Worm (Caenorhabditis elegans) whole organism, L1 larva: ENCODE measurements around the gene ZC168.2.

Source experiments
- C16A3.4 ChIP-seq: fragments of 150-350 bp; optimal IDR thresholded peaks from 2 replicates; lab custom pipeline; 2014; ENCODE audit warnings: missing biosample characterization, missing genetic modification characterization
- C34B4.2 ChIP-seq: sonication (generic microtip); optimal IDR thresholded peaks from 2 replicates; lab custom pipeline; 2017; ENCODE audit warnings: mild to moderate bottlenecking, missing genetic modification characterization, missing compliant biosample characterization
- F16B12.6 ChIP-seq: fragments of 150-350 bp; optimal IDR thresholded peaks from 2 replicates; lab custom pipeline; 2014; ENCODE audit warnings: missing biosample characterization, missing genetic modification characterization
- Y116A8C.19 ChIP-seq: sonication (generic microtip); optimal IDR thresholded peaks from 2 replicates; lab custom pipeline; 2016; ENCODE audit warnings: missing compliant biosample characterization, missing genetic modification characterization, borderline replicate concordance
- aha-1 ChIP-seq: fragments of 150-350 bp; optimal IDR thresholded peaks from 2 replicates; lab custom pipeline; 2014; ENCODE audit warnings: missing biosample characterization, missing genetic modification characterization
- ceh-63 ChIP-seq: fragments of 200-800 bp; sonication (Bioruptor generic); optimal IDR thresholded peaks from 2 replicates; lab custom pipeline; 2018; ENCODE audit warnings: mild to moderate bottlenecking, missing genetic modification characterization, missing compliant biosample characterization
- ceh-90 ChIP-seq: sonication (generic microtip); optimal IDR thresholded peaks from 2 replicates; lab custom pipeline; 2016; ENCODE audit warnings: missing genetic modification characterization, missing compliant biosample characterization
- dpl-1 ChIP-seq, 3 experiments: fragments of 150-350 bp in 2 of 3; sonication (generic microtip) in 1 of 3; optimal IDR thresholded peaks; 2 replicates each; lab custom pipeline; 2014 to 2017; ENCODE audit warnings: missing biosample characterization in 3 of 3, missing genetic modification characterization in 3 of 3, missing genetic modification reagents in 3 of 3
- dsc-1 ChIP-seq: sonication (generic microtip); optimal IDR thresholded peaks from 2 replicates; lab custom pipeline; 2016; ENCODE audit warnings: mild to moderate bottlenecking, missing genetic modification characterization, missing compliant biosample characterization
- efl-1 ChIP-seq, 4 experiments: fragments of 150-350 bp; optimal IDR thresholded peaks in 3 of 4; peaks in 1 of 4; 1 replicate in 1 of 4; 2 replicates in 3 of 4; lab custom pipeline; 2014; ENCODE audit warnings: missing biosample characterization in 2 of 4, missing genetic modification characterization in 2 of 4, missing genetic modification reagents in 2 of 4
- fkh-8 ChIP-seq: sonication (generic microtip); optimal IDR thresholded peaks from 2 replicates; lab custom pipeline; 2016; ENCODE audit warnings: mild to moderate bottlenecking, missing genetic modification characterization, missing compliant biosample characterization
- grh-1 ChIP-seq: fragments of 200-800 bp; sonication (Bioruptor generic); IDR thresholded peaks from 2 replicates; pipeline ENCODE4 v1.3.6; 2022; ENCODE audit warnings: missing genetic modification reagents, missing genetic modification characterization, missing compliant biosample characterization
- hpl-2 ChIP-seq: fragments of 150-350 bp; optimal IDR thresholded peaks from 2 replicates; lab custom pipeline; 2014; ENCODE audit warnings: missing biosample characterization, missing genetic modification reagents, missing genetic modification characterization
- irx-1 ChIP-seq: sonication (generic microtip); optimal IDR thresholded peaks from 2 replicates; lab custom pipeline; 2016; ENCODE audit warnings: missing genetic modification characterization, missing compliant biosample characterization
- jun-1 ChIP-seq: fragments of 150-350 bp; optimal IDR thresholded peaks from 2 replicates; lab custom pipeline; 2014; ENCODE audit warnings: missing biosample characterization, missing genetic modification reagents, missing genetic modification characterization
- lin-14 ChIP-seq: fragments of 200-800 bp; sonication (Bioruptor generic); optimal IDR thresholded peaks from 2 replicates; lab custom pipeline; 2018; ENCODE audit warnings: mild to moderate bottlenecking, missing genetic modification characterization, moderate library complexity, missing compliant biosample characterization
- lin-15B ChIP-seq: fragments of 150-350 bp; sonication (generic microtip); optimal IDR thresholded peaks from 3 replicates; lab custom pipeline; 2014; ENCODE audit warnings: missing biosample characterization, missing genetic modification characterization
- lin-35 ChIP-seq, 2 experiments: fragments of 150-350 bp; optimal IDR thresholded peaks; 2 replicates each; lab custom pipeline; 2014; ENCODE audit warnings: missing biosample characterization in 2 of 2, missing genetic modification characterization in 2 of 2, missing genetic modification reagents in 2 of 2
- lir-3 ChIP-seq: sonication (generic microtip); optimal IDR thresholded peaks from 2 replicates; lab custom pipeline; 2016; ENCODE audit warnings: mild to moderate bottlenecking, missing genetic modification characterization, moderate library complexity, missing compliant biosample characterization; ENCODE audit not compliant: poor library complexity
- lsy-2 ChIP-seq, 2 experiments: fragments of 150-350 bp; optimal IDR thresholded peaks; 2 replicates each; lab custom pipeline; 2014; ENCODE audit warnings: missing biosample characterization in 2 of 2, missing genetic modification characterization in 2 of 2
- mab-9 ChIP-seq: fragments of 200-800 bp; sonication (Bioruptor generic); IDR thresholded peaks from 2 replicates; pipeline ENCODE4 v1.3.6; 2022; ENCODE audit warnings: missing genetic modification reagents, missing genetic modification characterization, missing compliant biosample characterization
- mdl-1 ChIP-seq, 2 experiments: fragments of 150-350 bp; optimal IDR thresholded peaks; 2 replicates each; lab custom pipeline; 2014 to 2017; ENCODE audit warnings: missing biosample characterization in 2 of 2, missing genetic modification characterization in 2 of 2, inconsistent platforms in 1 of 2
- mef-2 ChIP-seq: fragments of 150-350 bp; optimal IDR thresholded peaks from 2 replicates; lab custom pipeline; 2014; ENCODE audit warnings: missing biosample characterization, missing genetic modification characterization
- nhr-19 ChIP-seq: fragments of 200-800 bp; sonication (Bioruptor generic); conservative IDR thresholded peaks from 2 replicates; pipeline ENCODE4 v1.3.6; 2022; ENCODE audit warnings: missing genetic modification characterization, missing compliant biosample characterization
- nhr-77 ChIP-seq: fragments of 150-350 bp; optimal IDR thresholded peaks from 2 replicates; lab custom pipeline; 2014; ENCODE audit warnings: missing biosample characterization, missing genetic modification characterization
- nhr-84 ChIP-seq: sonication (generic microtip); optimal IDR thresholded peaks from 2 replicates; lab custom pipeline; 2017; ENCODE audit warnings: missing biosample characterization, missing genetic modification characterization
- nhr-85 ChIP-seq: sonication (generic microtip); peaks from one replicate; lab custom pipeline; 2016; ENCODE audit warnings: missing genetic modification characterization, inconsistent platforms, missing compliant biosample characterization
- nhr-90 ChIP-seq: sonication (generic microtip); optimal IDR thresholded peaks from 2 replicates; lab custom pipeline; 2016; ENCODE audit warnings: mild to moderate bottlenecking, missing genetic modification characterization, missing compliant biosample characterization; ENCODE audit not compliant: poor library complexity
- pqm-1 ChIP-seq: sonication (generic microtip); optimal IDR thresholded peaks from 3 replicates; lab custom pipeline; 2017; ENCODE audit warnings: missing biosample characterization, missing genetic modification characterization
- rnt-1 ChIP-seq: sonication (generic microtip); optimal IDR thresholded peaks from 2 replicates; lab custom pipeline; 2016; ENCODE audit warnings: mild to moderate bottlenecking, missing genetic modification characterization, moderate library complexity, missing compliant biosample characterization
- snu-23 ChIP-seq: sonication (generic microtip); optimal IDR thresholded peaks from 2 replicates; lab custom pipeline; 2016; ENCODE audit warnings: missing genetic modification characterization, missing compliant biosample characterization
- sup-37 ChIP-seq: fragments of 200-800 bp; sonication (Bioruptor generic); optimal IDR thresholded peaks from 2 replicates; lab custom pipeline; 2018; ENCODE audit warnings: mild to moderate bottlenecking, missing genetic modification characterization, missing compliant biosample characterization
- swsn-7 ChIP-seq: sonication (generic microtip); optimal IDR thresholded peaks from 2 replicates; lab custom pipeline; 2016; ENCODE audit warnings: missing genetic modification characterization, missing compliant biosample characterization
- unc-130 ChIP-seq: fragments of 150-350 bp; optimal IDR thresholded peaks from 2 replicates; lab custom pipeline; 2017; ENCODE audit warnings: missing biosample characterization, missing genetic modification characterization, inconsistent platforms
- unc-86 ChIP-seq: sonication (generic microtip); optimal IDR thresholded peaks from 2 replicates; lab custom pipeline; 2016; ENCODE audit warnings: missing genetic modification characterization, missing compliant biosample characterization

The ZC168.2 gene

ce11 chrIV:10766071-10766470, 38.2 kb downstream of the ZC168.2 start:
- TF ChIP-seq efl-1 (optimal IDR thresholded peaks at IDR 0.05; lab: Kevin White, UChicago) (no peak), efl-1 (GFP tag; optimal IDR thresholded peaks at IDR 0.05 in 1 of 2; lab: Kevin White, UChicago) (peak in 1 of 2 experiments; percentile 4), snu-23 (GFP tag; lab: Kevin White, UChicago) (no peak), nhr-84 (tag; lab: Kevin White, UChicago) (no peak), jun-1 (tag; lab: Kevin White, UChicago) (no peak), aha-1 (no peak), sup-37 (GFP tag; lab: Kevin White, UChicago) (no peak), pqm-1 (no peak)

- TF ChIP-seq dpl-1 (GFP tag; optimal IDR thresholded peaks at IDR 0.05; lab: Kevin White, UChicago) (peak in 2 of 3 experiments; percentile 40 to 58), unc-86 (tag; lab: Kevin White, UChicago) (no peak), unc-130 (tag; lab: Kevin White, UChicago) (no peak), efl-1 (optimal IDR thresholded peaks at IDR 0.05; lab: Kevin White, UChicago) (peak in 1 of 2 experiments; percentile 42), efl-1 (GFP tag; optimal IDR thresholded peaks at IDR 0.05 in 1 of 2; lab: Kevin White, UChicago) (peak; percentile 61 to 93), lin-14 (GFP tag; lab: Kevin White, UChicago) (peak; percentile 19), rnt-1 (tag; lab: Kevin White, UChicago) (peak; percentile 23), lsy-2 (tag; optimal IDR thresholded peaks at IDR 0.05; lab: Kevin White, UChicago) (peak in 1 of 2 experiments; percentile 18), lin-35 (GFP tag; optimal IDR thresholded peaks at IDR 0.05; lab: Kevin White, UChicago) (peak; percentile 1 to 44)
- TF ChIP-seq, all 84 proteins: peak for 6
These were observed 40.4 kb downstream of the ZC168.2 start, which contains the start of gene T25B9.8 for ce11 chrIV:10768146-10768636. Gene T25B9.8 (minus strand): TSS chrIV:10768196.

ce11 chrIV:10769353-10769752, 41.5 kb downstream of the ZC168.2 start, which contains the start of gene T25B9.9:
Gene T25B9.9 (plus strand): TSS chrIV:10769653.
- TF ChIP-seq unc-86 (tag; lab: Kevin White, UChicago): no peak
- TF ChIP-seq hpl-2 (GFP tag; lab: Kevin White, UChicago): no peak
- TF ChIP-seq lin-15B: no peak
- no peak for TF ChIP-seq mef-2
- TF ChIP-seq nhr-19 (GFP tag; lab: Robert Waterston, UW): no peak
- no peak for TF ChIP-seq lir-3 (tag; lab: Kevin White, UChicago)
- no peak for TF ChIP-seq lin-35 (GFP tag; optimal IDR thresholded peaks at IDR 0.05; lab: Kevin White, UChicago)
- TF ChIP-seq dsc-1 (tag; lab: Kevin White, UChicago): no peak
- TF ChIP-seq ceh-63 (GFP tag; lab: Kevin White, UChicago): no peak
- TF ChIP-seq mdl-1 (tag; optimal IDR thresholded peaks at IDR 0.05; lab: Kevin White, UChicago): no peak
- TF ChIP-seq ceh-90: no peak
- TF ChIP-seq F16B12.6 (tag; lab: Kevin White, UChicago): no peak
- no peak for TF ChIP-seq grh-1
- no peak for TF ChIP-seq nhr-77 (tag; lab: Kevin White, UChicago)
- TF ChIP-seq mab-9 (GFP tag; lab: Robert Waterston, UW): no peak
- TF ChIP-seq fkh-8: no peak
- no peak for TF ChIP-seq C34B4.2 (tag; lab: Kevin White, UChicago)
- TF ChIP-seq nhr-84 (tag; lab: Kevin White, UChicago): no peak
- TF ChIP-seq swsn-7 (tag; lab: Kevin White, UChicago): no peak

- TF ChIP-seq unc-86 (tag; lab: Kevin White, UChicago): no peak
- no peak for TF ChIP-seq aha-1
- no peak for TF ChIP-seq nhr-90 (tag; lab: Kevin White, UChicago)
- no peak for TF ChIP-seq C16A3.4 (tag; lab: Kevin White, UChicago)
- TF ChIP-seq swsn-7 (tag; lab: Kevin White, UChicago): no peak
- no peak for TF ChIP-seq jun-1 (tag; lab: Kevin White, UChicago)
- TF ChIP-seq nhr-85: no peak
- no peak for TF ChIP-seq hpl-2 (GFP tag; lab: Kevin White, UChicago)
- TF ChIP-seq irx-1 (tag; lab: Kevin White, UChicago): no peak
- no peak for TF ChIP-seq lin-14 (GFP tag; lab: Kevin White, UChicago)
- TF ChIP-seq Y116A8C.19: no peak
- TF ChIP-seq mdl-1 (tag; optimal IDR thresholded peaks at IDR 0.05; lab: Kevin White, UChicago): no peak
These were observed 43.5 kb downstream of the ZC168.2 start for ce11 chrIV:10771296-10771695.
